Fruit fly (Drosophila melanogaster): ENCODE measurements around the gene CG45105.

DNA sequence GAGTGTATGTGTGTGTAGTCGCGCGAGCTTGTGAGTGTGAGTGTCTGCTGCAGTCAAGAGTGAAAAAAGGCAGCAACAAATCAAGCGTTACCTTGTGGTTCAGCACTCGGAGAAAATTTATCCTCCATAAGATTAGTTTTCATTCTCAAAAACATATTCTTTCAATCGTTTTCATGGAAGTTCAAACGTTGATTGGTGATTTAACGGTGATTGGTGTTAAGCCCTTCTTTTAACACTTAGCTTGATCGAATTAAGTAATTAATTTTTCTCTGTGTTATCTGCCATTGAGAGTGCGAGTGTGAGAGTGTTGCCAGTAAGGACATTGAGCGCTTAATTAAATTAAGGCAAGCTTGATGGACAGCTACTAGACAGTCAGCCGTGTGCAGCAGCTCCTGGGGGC lies 18.2 kb downstream of the CG45105 start:
- TF ChIP-seq psq (optimal IDR thresholded peaks at IDR 0.05) (no peak), Myc (optimal IDR thresholded peaks at IDR 0.05) (no peak), insv (optimal IDR thresholded peaks at IDR 0.05) (no peak), Sin3A (optimal IDR thresholded peaks at IDR 0.05) (no peak), ttk (optimal IDR thresholded peaks at IDR 0.05) (no peak), h (optimal IDR thresholded peaks at IDR 0.05) (no peak)
